Fruit fly (Drosophila melanogaster) whole organism, embryonic: ENCODE measurements around the gene gry.

Source experiments
- Ada2b ChIP-seq: fragments of 200-800 bp; sonication (Bioruptor generic); IDR thresholded peaks from 2 replicates; pipeline ENCODE4 v1.3.6; 2022; ENCODE audit warnings: missing biosample characterization, missing genetic modification characterization
- CG10321 ChIP-seq: fragments of 200-800 bp; sonication (Bioruptor generic); IDR thresholded peaks from 2 replicates; pipeline ENCODE4 v1.3.6; 2022; ENCODE audit warnings: missing biosample characterization, missing genetic modification characterization
- CG10462 ChIP-seq: fragments of 200-800 bp; sonication (Bioruptor generic); optimal IDR thresholded peaks from 2 replicates; lab custom pipeline; 2016; ENCODE audit warnings: missing biosample characterization, missing genetic modification characterization
- CG12155 ChIP-seq: fragments of 200-800 bp; sonication (Bioruptor generic); optimal IDR thresholded peaks from 3 replicates; lab custom pipeline; 2016; ENCODE audit warnings: missing biosample characterization, missing genetic modification characterization
- CG12391 ChIP-seq: fragments of 200-800 bp; sonication (Bioruptor generic); optimal IDR thresholded peaks from 3 replicates; lab custom pipeline; 2018; ENCODE audit warnings: missing biosample characterization, mild to moderate bottlenecking, missing genetic modification characterization, moderate library complexity
- CG14050 ChIP-seq: fragments of 200-800 bp; sonication (Bioruptor generic); IDR thresholded peaks from 3 replicates; pipeline ENCODE4 v1.3.6; 2022; ENCODE audit warnings: missing biosample characterization, missing genetic modification characterization
- CG14441 ChIP-seq: fragments of 200-800 bp; sonication (Bioruptor generic); IDR thresholded peaks from 2 replicates; pipeline ENCODE4 v1.3.6; 2022; ENCODE audit warnings: missing biosample characterization, missing genetic modification characterization
- CG14860 ChIP-seq: fragments of 200-800 bp; sonication (Bioruptor generic); IDR thresholded peaks from 3 replicates; pipeline ENCODE4 v1.3.6; 2022; ENCODE audit warnings: missing biosample characterization, missing genetic modification characterization; ENCODE audit not compliant: partially characterized antibody
- CG17186 ChIP-seq: fragments of 200-800 bp; sonication (Bioruptor generic); optimal IDR thresholded peaks from 3 replicates; lab custom pipeline; 2017; ENCODE audit warnings: missing biosample characterization, missing genetic modification reagents, missing genetic modification characterization
- CG17612 ChIP-seq: fragments of 200-800 bp; sonication (Bioruptor generic); IDR thresholded peaks from 2 replicates; pipeline ENCODE4 v1.3.6; 2022; ENCODE audit warnings: missing biosample characterization, missing genetic modification characterization
- CG2120 ChIP-seq: fragments of 200-800 bp; sonication (Bioruptor generic); optimal IDR thresholded peaks from 3 replicates; lab custom pipeline; 2016; ENCODE audit warnings: missing biosample characterization, missing genetic modification characterization
- CG3065 ChIP-seq: fragments of 200-800 bp; sonication (Bioruptor generic); optimal IDR thresholded peaks from 2 replicates; lab custom pipeline; 2016; ENCODE audit warnings: missing biosample characterization, missing genetic modification characterization
- CG3281 ChIP-seq: fragments of 200-800 bp; sonication (Bioruptor generic); optimal IDR thresholded peaks from 3 replicates; lab custom pipeline; 2017; ENCODE audit warnings: missing biosample characterization, mild to moderate bottlenecking, missing genetic modification characterization
- CG3407 ChIP-seq: fragments of 200-800 bp; sonication (Bioruptor generic); optimal IDR thresholded peaks from 2 replicates; lab custom pipeline; 2018; ENCODE audit warnings: missing biosample characterization, mild to moderate bottlenecking, missing genetic modification characterization
- CG34422 ChIP-seq: fragments of 200-800 bp; sonication (Bioruptor generic); IDR thresholded peaks from 3 replicates; pipeline ENCODE4 v1.3.6; 2022; ENCODE audit warnings: missing biosample characterization, missing genetic modification characterization
- CG4424 ChIP-seq: fragments of 200-800 bp; sonication (Bioruptor generic); optimal IDR thresholded peaks from 3 replicates; lab custom pipeline; 2016; ENCODE audit warnings: missing biosample characterization, missing genetic modification characterization
- CG4730 ChIP-seq: fragments of 200-800 bp; sonication (Bioruptor generic); IDR thresholded peaks from 2 replicates; pipeline ENCODE4 v1.3.6; 2022; ENCODE audit warnings: missing biosample characterization, missing genetic modification characterization
- CG5180 ChIP-seq: fragments of 200-800 bp; sonication (Bioruptor generic); optimal IDR thresholded peaks from 3 replicates; lab custom pipeline; 2017; ENCODE audit warnings: missing biosample characterization, missing genetic modification characterization, mild to moderate bottlenecking, moderate library complexity, missing genetic modification reagents
- CG6654 ChIP-seq: fragments of 200-800 bp; sonication (Bioruptor generic); optimal IDR thresholded peaks from 2 replicates; lab custom pipeline; 2017; ENCODE audit warnings: missing biosample characterization, mild to moderate bottlenecking, missing genetic modification characterization
- CG9876 ChIP-seq: fragments of 200-800 bp; sonication (Bioruptor generic); optimal IDR thresholded peaks from 2 replicates; lab custom pipeline; 2016; ENCODE audit warnings: missing biosample characterization, missing genetic modification characterization
- Doc3 ChIP-seq: fragments of 200-800 bp; sonication (Bioruptor generic); IDR thresholded peaks from 3 replicates; pipeline ENCODE4 v1.3.6; 2022; ENCODE audit warnings: missing biosample characterization, missing genetic modification characterization; ENCODE audit not compliant: partially characterized antibody
- Dref ChIP-seq: fragments of 200-800 bp; sonication (Bioruptor generic); IDR thresholded peaks from 2 replicates; pipeline ENCODE4 v1.3.6; 2022; ENCODE audit warnings: missing biosample characterization, missing genetic modification characterization
- Fer1 ChIP-seq: fragments of 200-800 bp; sonication (Bioruptor generic); optimal IDR thresholded peaks from 2 replicates; lab custom pipeline; 2017; ENCODE audit warnings: missing biosample characterization, mild to moderate bottlenecking, missing genetic modification characterization
- HLHmδ ChIP-seq: fragments of 200-800 bp; sonication (Bioruptor generic); optimal IDR thresholded peaks from 2 replicates; lab custom pipeline; 2018; ENCODE audit warnings: missing biosample characterization, mild to moderate bottlenecking, missing genetic modification characterization, moderate library complexity
- HmgZ ChIP-seq: fragments of 200-800 bp; sonication (Bioruptor generic); optimal IDR thresholded peaks from 2 replicates; lab custom pipeline; 2018; ENCODE audit warnings: missing biosample characterization, mild to moderate bottlenecking, missing genetic modification characterization
- Hr39 ChIP-seq: fragments of >200 bp; optimal IDR thresholded peaks from 2 replicates; lab custom pipeline; 2017
- Jarid2 ChIP-seq: fragments of 200-800 bp; sonication (Bioruptor generic); optimal IDR thresholded peaks from 3 replicates; lab custom pipeline; 2017; ENCODE audit warnings: mild to moderate bottlenecking, missing biosample characterization, missing genetic modification reagents, missing genetic modification characterization
- NK7.1 ChIP-seq: fragments of 200-800 bp; sonication (Bioruptor generic); optimal IDR thresholded peaks from 3 replicates; lab custom pipeline; 2016; ENCODE audit warnings: missing biosample characterization, missing genetic modification characterization
- NfI ChIP-seq: fragments of 200-800 bp; sonication (Bioruptor generic); optimal IDR thresholded peaks from 3 replicates; lab custom pipeline; 2018; ENCODE audit warnings: missing biosample characterization, mild to moderate bottlenecking, missing genetic modification characterization, moderate library complexity
- PHDP ChIP-seq: fragments of 200-800 bp; sonication (Bioruptor generic); optimal IDR thresholded peaks from 3 replicates; lab custom pipeline; 2018; ENCODE audit warnings: missing biosample characterization, mild to moderate bottlenecking, missing genetic modification characterization, moderate library complexity
- Poxn ChIP-seq: fragments of 200-800 bp; sonication (Bioruptor generic); IDR thresholded peaks from 2 replicates; pipeline ENCODE4 v1.3.6; 2022; ENCODE audit warnings: missing biosample characterization, missing genetic modification characterization
- Rfx ChIP-seq: fragments of 200-800 bp; sonication (Bioruptor generic); IDR thresholded peaks from 2 replicates; pipeline ENCODE4 v1.3.6; 2022; ENCODE audit warnings: missing biosample characterization, missing genetic modification characterization
- az2 ChIP-seq: fragments of 200-800 bp; sonication (Bioruptor generic); optimal IDR thresholded peaks from 3 replicates; lab custom pipeline; 2016; ENCODE audit warnings: missing biosample characterization, missing genetic modification characterization
- bab2 ChIP-seq: fragments of 200-800 bp; sonication (Bioruptor generic); optimal IDR thresholded peaks from 2 replicates; lab custom pipeline; 2016; ENCODE audit warnings: missing biosample characterization, missing genetic modification characterization
- bbx ChIP-seq: fragments of 200-800 bp; sonication (Bioruptor generic); IDR thresholded peaks from 2 replicates; pipeline ENCODE4 v1.3.6; 2022; ENCODE audit warnings: missing biosample characterization, missing genetic modification characterization; ENCODE audit not compliant: partially characterized antibody
- crc ChIP-seq: fragments of 200-800 bp; sonication (Bioruptor generic); optimal IDR thresholded peaks from 2 replicates; lab custom pipeline; 2016; ENCODE audit warnings: missing biosample characterization, missing genetic modification characterization
- dmrt99B ChIP-seq: fragments of 200-800 bp; sonication (Bioruptor generic); optimal IDR thresholded peaks from 2 replicates; lab custom pipeline; 2018; ENCODE audit warnings: missing biosample characterization, mild to moderate bottlenecking, missing genetic modification characterization, moderate library complexity
- fu2 ChIP-seq: fragments of 200-800 bp; sonication (Bioruptor generic); optimal IDR thresholded peaks from 2 replicates; lab custom pipeline; 2016; ENCODE audit warnings: missing biosample characterization, missing genetic modification characterization
- ham ChIP-seq: fragments of 200-800 bp; sonication (Bioruptor generic); IDR thresholded peaks from 2 replicates; pipeline ENCODE4 v1.3.6; 2022; ENCODE audit warnings: missing biosample characterization, missing genetic modification characterization
- ind ChIP-seq: fragments of 200-800 bp; sonication (Bioruptor generic); optimal IDR thresholded peaks from 3 replicates; lab custom pipeline; 2016; ENCODE audit warnings: missing biosample characterization, missing genetic modification characterization
- jing ChIP-seq: fragments of 200-800 bp; sonication (Bioruptor generic); optimal IDR thresholded peaks from 2 replicates; lab custom pipeline; 2018; ENCODE audit warnings: missing biosample characterization, mild to moderate bottlenecking, missing genetic modification characterization
- kah ChIP-seq: fragments of 200-800 bp; sonication (Bioruptor generic); optimal IDR thresholded peaks from 2 replicates; lab custom pipeline; 2018; ENCODE audit warnings: missing biosample characterization, mild to moderate bottlenecking, missing genetic modification characterization
- pb ChIP-seq: fragments of 200-800 bp; sonication (Bioruptor generic); optimal IDR thresholded peaks from 3 replicates; lab custom pipeline; 2016; ENCODE audit warnings: missing biosample characterization, missing genetic modification characterization
- psq ChIP-seq: fragments of 200-800 bp; sonication (Bioruptor generic); optimal IDR thresholded peaks from 2 replicates; lab custom pipeline; 2017; ENCODE audit warnings: missing biosample characterization, missing genetic modification characterization
- pzg ChIP-seq: fragments of 200-800 bp; sonication (Bioruptor generic); optimal IDR thresholded peaks from 3 replicates; lab custom pipeline; 2018; ENCODE audit warnings: missing biosample characterization, mild to moderate bottlenecking, missing genetic modification characterization, moderate library complexity
- repo ChIP-seq: fragments of 200-800 bp; sonication (Bioruptor generic); optimal IDR thresholded peaks from 2 replicates; lab custom pipeline; 2016; ENCODE audit warnings: missing biosample characterization, missing genetic modification characterization
- sens-2 ChIP-seq: fragments of 200-800 bp; sonication (Bioruptor generic); IDR thresholded peaks from 2 replicates; pipeline ENCODE4 v1.3.6; 2022; ENCODE audit warnings: missing biosample characterization, missing genetic modification characterization
- shn ChIP-seq: fragments of 200-800 bp; sonication (Bioruptor generic); optimal IDR thresholded peaks from 3 replicates; lab custom pipeline; 2016; ENCODE audit warnings: missing biosample characterization, missing genetic modification characterization
- slp2 ChIP-seq: fragments of 200-800 bp; sonication (Bioruptor generic); optimal IDR thresholded peaks from 2 replicates; lab custom pipeline; 2016; ENCODE audit warnings: missing biosample characterization, missing genetic modification characterization

The gry gene

dm6 chr3L:3172445-3172844 is 26.4 kb upstream of the gry start, which contains the start of gene CG14963:
CG14963 (minus strand) TSS chr3L:3172545.
- no peak for TF ChIP-seq slp2 (GFP tag; lab: Kevin White, UChicago)
- no peak for TF ChIP-seq CG6654 (GFP tag; lab: Kevin White, UChicago)
- TF ChIP-seq HmgZ (tag; lab: Kevin White, UChicago), result no peak
- TF ChIP-seq CG12391 (tag; lab: Kevin White, UChicago), result no peak
- no peak for TF ChIP-seq crc (GFP tag; lab: Kevin White, UChicago)
- no peak for TF ChIP-seq CG14441 (GFP tag; lab: Robert Waterston, UW)
- TF ChIP-seq Hr39, result no peak
- no peak for TF ChIP-seq repo (GFP tag; lab: Kevin White, UChicago)
- TF ChIP-seq CG2120, result no peak
- no peak for TF ChIP-seq CG14860
- no peak for TF ChIP-seq bab2 (GFP tag; lab: Kevin White, UChicago)
- no peak for TF ChIP-seq ham (GFP tag; lab: Robert Waterston, UW)
- TF ChIP-seq HLHmδ (GFP tag; lab: Kevin White, UChicago), result no peak
- no peak for TF ChIP-seq bbx (GFP tag; lab: Robert Waterston, UW)
- TF ChIP-seq CG10321 (GFP tag; lab: Robert Waterston, UW), result no peak
- no peak for TF ChIP-seq pzg (GFP tag; lab: Kevin White, UChicago)
- no peak for TF ChIP-seq Rfx
- no peak for TF ChIP-seq pb (GFP tag; lab: Kevin White, UChicago)
- no peak for TF ChIP-seq Jarid2 (GFP tag; lab: Kevin White, UChicago)

- TF ChIP-seq ind, result no peak
- TF ChIP-seq CG34422, result 0 out of 3 replicates have a peak, but pooled peaks have one; percentile 7
- peak; percentile 92 for TF ChIP-seq kah (GFP tag; lab: Kevin White, UChicago)
- no peak for TF ChIP-seq CG10462 (GFP tag; lab: Kevin White, UChicago)
These were observed 21.0 kb upstream of the gry start for dm6 chr3L:3177872-3178271.

dm6 chr3L:3178530-3179096 is 20.3 kb upstream of the gry start, which contains the start of the genes MnM and Girdin:
MnM (minus strand) TSS chr3L:3178580.
Girdin (plus strand) TSS chr3L:3178930.
- TF ChIP-seq CG4424 (GFP tag; lab: Kevin White, UChicago) (peak; percentile 59), CG17612 (GFP tag; lab: Robert Waterston, UW) (no peak), CG3065 (no peak), CG5180 (GFP tag; lab: Kevin White, UChicago) (no peak), CG3407 (GFP tag; lab: Kevin White, UChicago) (no peak), sens-2 (GFP tag; lab: Robert Waterston, UW) (no peak), dmrt99B (tag; lab: Kevin White, UChicago) (no peak), Fer1 (no peak), CG9876 (GFP tag; lab: Kevin White, UChicago) (peak; percentile 60), CG12155 (peak; percentile 71), Dref (GFP tag; lab: Robert Waterston, UW) (peak; percentile 68), CG14050 (no peak), fu2 (GFP tag; lab: Kevin White, UChicago) (peak; percentile 82), az2 (peak; percentile 56), CG4730 (GFP tag; lab: Robert Waterston, UW) (0 out of 2 replicates have a peak, but pooled peaks have one; percentile 11), NK7.1 (GFP tag; lab: Kevin White, UChicago) (no peak), NfI (peak; percentile 53), shn (GFP tag; lab: Kevin White, UChicago) (peak; percentile 87), PHDP (tag; lab: Kevin White, UChicago) (no peak), HmgZ (tag; lab: Kevin White, UChicago) (peak; percentile 82), Poxn (GFP tag; lab: Robert Waterston, UW) (peak; percentile 10; the same call in 1 of the 2 replicates), psq (no peak), Rfx (peak; percentile 75), Doc3 (GFP tag; lab: Robert Waterston, UW) (peak; percentile 82), CG17186 (peak; percentile 53), CG3281 (GFP tag; lab: Kevin White, UChicago) (no peak), jing (no peak), Ada2b (no peak; the same call in 1 of the 2 replicates)
